Worm (Caenorhabditis elegans) whole organism, L2 larva: ENCODE measurements around the gene C10A4.1.

Experiments used
- C34F6.9 ChIP-seq: fragments of 150-350 bp; optimal IDR thresholded peaks from 2 replicates; lab custom pipeline; 2014; ENCODE audit warnings: missing biosample characterization, missing genetic modification characterization
- F13H6.1 ChIP-seq: sonication (generic microtip); optimal IDR thresholded peaks from 2 replicates; lab custom pipeline; 2016; ENCODE audit warnings: missing genetic modification characterization, missing compliant biosample characterization
- R02D3.7 ChIP-seq: fragments of 150-350 bp; optimal IDR thresholded peaks from 2 replicates; lab custom pipeline; 2014; ENCODE audit warnings: missing biosample characterization, missing genetic modification characterization
- Y55F3AM.14 ChIP-seq: fragments of 200-800 bp; sonication (Bioruptor generic); optimal IDR thresholded peaks from 2 replicates; lab custom pipeline; 2018; ENCODE audit warnings: mild to moderate bottlenecking, missing genetic modification characterization, missing compliant biosample characterization
- ZK546.5 ChIP-seq: sonication (generic microtip); optimal IDR thresholded peaks from 2 replicates; lab custom pipeline; 2017; ENCODE audit warnings: missing biosample characterization, missing genetic modification characterization
- alr-1 ChIP-seq: fragments of 150-350 bp; optimal IDR thresholded peaks from 2 replicates; lab custom pipeline; 2014; ENCODE audit warnings: missing biosample characterization, missing genetic modification characterization
- aly-2 ChIP-seq: fragments of 150-350 bp; optimal IDR thresholded peaks from 2 replicates; lab custom pipeline; 2014; ENCODE audit warnings: missing biosample characterization, missing genetic modification characterization
- ama-1 ChIP-seq: fragments of 150-350 bp; optimal IDR thresholded peaks from 2 replicates; lab custom pipeline; 2018; ENCODE audit warnings: inconsistent platforms
- ceh-82 ChIP-seq: fragments of 150-350 bp; optimal IDR thresholded peaks from 2 replicates; lab custom pipeline; 2014; ENCODE audit warnings: missing biosample characterization, missing genetic modification characterization
- crh-2 ChIP-seq: sonication (generic microtip); optimal IDR thresholded peaks from 2 replicates; lab custom pipeline; 2017; ENCODE audit warnings: missing biosample characterization, missing genetic modification characterization
- elt-1 ChIP-seq: fragments of 150-350 bp; optimal IDR thresholded peaks from 2 replicates; lab custom pipeline; 2014; ENCODE audit warnings: missing biosample characterization, missing genetic modification characterization
- elt-3 ChIP-seq: sonication (generic microtip); optimal IDR thresholded peaks from 2 replicates; lab custom pipeline; 2017; ENCODE audit warnings: missing biosample characterization, missing genetic modification characterization
- fos-1 ChIP-seq: fragments of 150-350 bp; optimal IDR thresholded peaks from 2 replicates; lab custom pipeline; 2014; ENCODE audit warnings: missing biosample characterization, missing genetic modification characterization
- gmeb-1 ChIP-seq: fragments of 150-350 bp; optimal IDR thresholded peaks from 2 replicates; lab custom pipeline; 2014; ENCODE audit warnings: missing biosample characterization, missing genetic modification characterization
- lin-13 ChIP-seq: fragments of 150-350 bp; optimal IDR thresholded peaks from 2 replicates; lab custom pipeline; 2014; ENCODE audit warnings: missing biosample characterization, missing genetic modification reagents, missing genetic modification characterization
- lin-39 ChIP-seq: fragments of 150-350 bp; optimal IDR thresholded peaks from 2 replicates; lab custom pipeline; 2014; ENCODE audit warnings: missing biosample characterization, missing genetic modification reagents, missing genetic modification characterization
- lsy-2 ChIP-seq, 2 experiments: fragments of 150-350 bp in 1 of 2; sonication (generic microtip) in 1 of 2; optimal IDR thresholded peaks; 2 replicates each; lab custom pipeline; 2014 to 2017; ENCODE audit warnings: missing biosample characterization in 2 of 2, missing genetic modification characterization in 2 of 2
- mab-5 ChIP-seq: fragments of 150-350 bp; optimal IDR thresholded peaks from 2 replicates; lab custom pipeline; 2014; ENCODE audit warnings: missing biosample characterization, missing genetic modification characterization
- nhr-11 ChIP-seq: fragments of 150-350 bp; optimal IDR thresholded peaks from 2 replicates; lab custom pipeline; 2014; ENCODE audit warnings: missing biosample characterization, missing genetic modification characterization
- nhr-12 ChIP-seq: fragments of 150-350 bp; optimal IDR thresholded peaks from 2 replicates; lab custom pipeline; 2014; ENCODE audit warnings: missing biosample characterization, missing genetic modification characterization
- nhr-129 ChIP-seq: fragments of 150-350 bp; optimal IDR thresholded peaks from 2 replicates; lab custom pipeline; 2014; ENCODE audit warnings: missing biosample characterization, missing genetic modification characterization
- nhr-21 ChIP-seq: fragments of 150-350 bp; optimal IDR thresholded peaks from 2 replicates; lab custom pipeline; 2014; ENCODE audit warnings: missing biosample characterization, missing genetic modification characterization
- nhr-23 ChIP-seq: fragments of 150-350 bp; optimal IDR thresholded peaks from 2 replicates; lab custom pipeline; 2014; ENCODE audit warnings: missing biosample characterization, missing genetic modification reagents, missing genetic modification characterization
- nhr-237 ChIP-seq: fragments of 150-350 bp; optimal IDR thresholded peaks from 2 replicates; lab custom pipeline; 2014; ENCODE audit warnings: missing biosample characterization, missing genetic modification characterization
- nhr-25 ChIP-seq: fragments of 150-350 bp; sonication (generic microtip); optimal IDR thresholded peaks from 3 replicates; lab custom pipeline; 2014; ENCODE audit warnings: missing biosample characterization, missing genetic modification characterization
- nhr-6 ChIP-seq: fragments of 150-350 bp; optimal IDR thresholded peaks from 2 replicates; lab custom pipeline; 2014; ENCODE audit warnings: missing biosample characterization, missing genetic modification characterization
- nhr-77 ChIP-seq: fragments of 150-350 bp; optimal IDR thresholded peaks from 2 replicates; lab custom pipeline; 2014; ENCODE audit warnings: missing biosample characterization, missing genetic modification characterization
- peb-1 ChIP-seq: fragments of 150-350 bp; optimal IDR thresholded peaks from 2 replicates; lab custom pipeline; 2014; ENCODE audit warnings: missing biosample characterization, missing genetic modification characterization
- sem-4 ChIP-seq: fragments of 150-350 bp; optimal IDR thresholded peaks from 2 replicates; lab custom pipeline; 2014; ENCODE audit warnings: missing biosample characterization, missing genetic modification reagents, missing genetic modification characterization
- skn-1 ChIP-seq: sonication (generic microtip); optimal IDR thresholded peaks from 2 replicates; lab custom pipeline; 2017; ENCODE audit warnings: missing biosample characterization, missing genetic modification characterization
- sma-3 ChIP-seq: sonication (generic microtip); optimal IDR thresholded peaks from 2 replicates; lab custom pipeline; 2016; ENCODE audit warnings: missing genetic modification reagents, missing genetic modification characterization, missing compliant biosample characterization
- sma-9 ChIP-seq, 2 experiments: fragments of 150-350 bp in 1 of 2; sonication (generic microtip) in 1 of 2; optimal IDR thresholded peaks; 2 replicates each; lab custom pipeline; 2014 to 2016; ENCODE audit warnings: missing genetic modification characterization in 2 of 2, mild to moderate bottlenecking in 1 of 2, missing biosample characterization in 1 of 2, missing compliant biosample characterization in 1 of 2, missing genetic modification reagents in 1 of 2, moderate library complexity in 1 of 2
- snpc-4 ChIP-seq: fragments of 150-350 bp; optimal IDR thresholded peaks from 2 replicates; lab custom pipeline; 2014; ENCODE audit warnings: missing biosample characterization, missing genetic modification characterization
- unc-39 ChIP-seq: fragments of 150-350 bp; optimal IDR thresholded peaks from 2 replicates; lab custom pipeline; 2014; ENCODE audit warnings: missing biosample characterization, missing genetic modification characterization
- unc-62 ChIP-seq: fragments of 150-350 bp; optimal IDR thresholded peaks from 2 replicates; lab custom pipeline; 2014; ENCODE audit warnings: missing biosample characterization, missing genetic modification reagents, missing genetic modification characterization
- zag-1 ChIP-seq: fragments of 150-350 bp; optimal IDR thresholded peaks from 2 replicates; lab custom pipeline; 2014; ENCODE audit warnings: missing biosample characterization, missing genetic modification characterization
- ztf-1 ChIP-seq: fragments of 200-800 bp; sonication (Bioruptor generic); conservative IDR thresholded peaks from 2 replicates; pipeline ENCODE4 v1.3.6; 2022; ENCODE audit warnings: missing genetic modification characterization, missing compliant biosample characterization
- ztf-11 ChIP-seq: sonication (generic microtip); optimal IDR thresholded peaks from 2 replicates; lab custom pipeline; 2017; ENCODE audit warnings: missing biosample characterization, missing genetic modification characterization

C10A4.1 gene

DNA sequence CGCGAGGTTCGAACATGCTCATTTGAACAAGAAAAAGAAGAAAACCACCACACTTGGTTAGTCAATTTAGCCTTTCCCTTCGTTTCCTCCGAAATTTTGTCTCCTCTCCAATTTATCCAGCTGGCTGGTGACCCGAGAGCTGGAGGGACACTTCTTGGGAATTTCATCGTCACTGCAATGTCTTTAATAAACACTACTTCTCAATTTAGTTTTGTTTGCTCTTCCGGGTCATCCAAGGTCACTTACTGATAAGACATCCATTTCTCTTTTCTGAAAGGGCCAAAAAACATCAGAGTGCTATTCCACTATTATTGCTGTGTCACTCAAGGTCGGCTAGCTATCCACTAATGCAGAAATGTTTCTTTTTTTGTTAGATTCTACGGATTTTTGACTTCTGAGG lies 10.8 kb upstream of the C10A4.1 start, which contains the start of gene C10A4.3:
C10A4.3 (plus strand) TSS at position 301 of the 400 bp plus-strand sequence.
- no peak for TF ChIP-seq nhr-25 (tag; lab: Kevin White, UChicago)
- no peak for TF ChIP-seq nhr-12 (tag; lab: Kevin White, UChicago)
- TF ChIP-seq elt-3 (tag; lab: Kevin White, UChicago) = no peak
- TF ChIP-seq aly-2 = no peak
- TF ChIP-seq Y55F3AM.14 (GFP tag; lab: Kevin White, UChicago) = no peak
- TF ChIP-seq peb-1 = no peak
- no peak for TF ChIP-seq R02D3.7 (tag; lab: Kevin White, UChicago)
- no peak for TF ChIP-seq lin-39 (tag; lab: Kevin White, UChicago)

DNA sequence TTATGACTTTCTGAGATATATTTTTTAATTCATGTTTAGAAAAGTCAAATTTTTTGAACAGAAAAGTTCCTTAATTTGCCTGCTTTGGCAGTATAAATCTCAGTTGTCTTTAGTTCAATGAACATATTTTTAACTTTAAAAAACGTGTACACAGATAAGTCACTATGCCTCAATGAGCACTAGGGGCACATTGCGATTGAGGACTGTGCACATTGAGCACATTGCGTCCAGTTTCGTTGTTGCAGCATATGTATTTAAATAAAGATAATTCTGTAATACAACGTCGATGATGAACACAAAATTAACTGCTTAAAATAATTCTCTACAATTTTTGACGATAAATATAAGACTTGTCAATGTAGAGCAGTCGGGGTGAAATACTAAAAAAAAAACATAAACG lies 8.4 kb upstream of the C10A4.1 start:
- no peak for TF ChIP-seq ama-1 (lab: Kevin White, UChicago)
- TF ChIP-seq nhr-23 (tag; lab: Kevin White, UChicago) = no peak
- TF ChIP-seq mab-5 (tag; lab: Kevin White, UChicago) = no peak
- no peak for TF ChIP-seq elt-3 (tag; lab: Kevin White, UChicago)
- TF ChIP-seq ZK546.5 = no peak
- TF ChIP-seq nhr-11 (tag; lab: Kevin White, UChicago) = no peak
- no peak for TF ChIP-seq nhr-21 (tag; lab: Kevin White, UChicago)
- TF ChIP-seq nhr-129 (tag; lab: Kevin White, UChicago) = no peak
- no peak for TF ChIP-seq ztf-1 (GFP tag; lab: Robert Waterston, UW)
- TF ChIP-seq alr-1 (tag; lab: Kevin White, UChicago) = no peak
- no peak for TF ChIP-seq nhr-6 (tag; lab: Kevin White, UChicago)
- TF ChIP-seq crh-2 (tag; lab: Kevin White, UChicago) = no peak
- TF ChIP-seq unc-62 = no peak

DNA sequence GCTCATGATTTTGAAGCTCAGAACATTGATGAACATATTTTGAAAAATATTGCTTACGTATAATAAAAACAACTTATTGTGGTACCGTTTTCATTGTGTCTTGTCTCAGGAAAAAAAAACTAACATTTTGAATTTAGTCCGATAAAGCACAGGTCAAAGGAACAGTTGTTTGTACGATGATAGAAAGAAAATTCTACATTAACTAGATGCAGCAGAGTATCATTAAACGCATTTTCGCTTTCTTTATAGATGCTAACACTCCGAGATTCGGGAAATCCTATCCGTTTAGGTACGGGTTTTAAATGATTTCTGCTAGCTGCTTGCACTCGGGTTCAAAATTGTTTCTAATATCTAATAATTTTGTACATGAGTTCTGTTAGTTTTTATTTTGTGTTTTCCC lies 7.2 kb upstream of the C10A4.1 start:
- TF ChIP-seq ama-1 (lab: Kevin White, UChicago) (no peak), F13H6.1 (tag; lab: Kevin White, UChicago) (no peak), unc-39 (tag; lab: Kevin White, UChicago) (no peak), lin-13 (GFP tag; lab: Kevin White, UChicago) (no peak), sma-3 (GFP tag; lab: Kevin White, UChicago) (no peak), gmeb-1 (tag; lab: Kevin White, UChicago) (no peak), aly-2 (no peak), lin-39 (tag; lab: Kevin White, UChicago) (no peak), nhr-25 (tag; lab: Kevin White, UChicago) (no peak), skn-1 (tag; lab: Kevin White, UChicago) (no peak), nhr-77 (tag; lab: Kevin White, UChicago) (no peak), elt-3 (tag; lab: Kevin White, UChicago) (no peak), lsy-2 (tag; optimal IDR thresholded peaks at IDR 0.05; lab: Kevin White, UChicago) (no peak), crh-2 (tag; lab: Kevin White, UChicago) (no peak)

DNA sequence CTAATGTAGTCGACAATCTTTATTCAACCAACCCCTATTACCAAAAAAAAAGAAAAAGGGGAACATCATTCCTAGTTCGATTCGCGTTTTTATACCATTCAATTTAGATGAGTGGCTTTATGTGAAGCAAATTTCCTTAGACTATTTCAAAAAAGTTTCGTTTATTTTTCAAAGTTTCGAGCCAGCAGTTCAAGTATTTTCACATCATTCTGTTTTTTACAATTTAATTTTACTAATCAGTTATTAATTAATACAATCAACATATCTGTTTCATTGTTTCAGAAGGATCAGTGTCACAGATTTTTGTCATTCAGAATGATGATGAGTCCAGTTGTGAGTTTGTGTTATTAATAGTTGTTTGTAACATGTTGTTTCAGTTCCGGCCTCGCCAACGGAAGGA lies 6.2 kb upstream of the C10A4.1 start, which contains the start of gene C10A4.2:
C10A4.2 (plus strand) TSS at position 301 of the 400 bp plus-strand sequence.
- TF ChIP-seq aly-2 (no peak), nhr-6 (tag; lab: Kevin White, UChicago) (no peak), elt-1 (tag; lab: Kevin White, UChicago) (no peak), fos-1 (tag; lab: Kevin White, UChicago) (no peak), nhr-237 (no peak), sem-4 (tag; lab: Kevin White, UChicago) (no peak), ceh-82 (tag; lab: Kevin White, UChicago) (no peak), nhr-129 (tag; lab: Kevin White, UChicago) (no peak), lin-13 (GFP tag; lab: Kevin White, UChicago) (no peak), ztf-11 (tag; lab: Kevin White, UChicago) (no peak), unc-39 (tag; lab: Kevin White, UChicago) (no peak), zag-1 (no peak), sma-3 (GFP tag; lab: Kevin White, UChicago) (no peak), snpc-4 (tag; lab: Kevin White, UChicago) (no peak)

DNA sequence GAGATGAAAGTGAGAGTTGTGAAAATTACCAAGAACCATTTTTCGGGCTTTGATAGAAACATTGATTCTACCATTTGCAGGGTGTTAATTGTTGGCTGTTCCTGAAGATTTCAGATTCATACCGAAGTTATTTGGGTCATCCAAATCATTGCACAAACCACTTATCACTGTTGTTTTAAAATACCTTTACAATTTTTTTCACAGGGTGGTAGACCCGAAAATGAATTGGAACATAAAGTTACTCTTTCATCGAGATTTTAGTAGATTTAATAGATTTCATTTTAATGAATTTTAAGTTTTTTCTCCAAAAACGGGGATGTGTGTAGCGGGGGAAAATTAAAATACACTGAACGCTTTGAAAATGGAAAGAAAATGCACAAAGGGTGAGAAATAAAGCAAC lies 762 bp upstream of the C10A4.1 start, which contains the start of gene C10A4.7:
C10A4.7 (minus strand) TSS at position 101 of the 400 bp plus-strand sequence.
- TF ChIP-seq C34F6.9 (tag; lab: Kevin White, UChicago) (no peak), Y55F3AM.14 (GFP tag; lab: Kevin White, UChicago) (no peak), R02D3.7 (tag; lab: Kevin White, UChicago) (no peak), ceh-82 (tag; lab: Kevin White, UChicago) (no peak), sma-9 (GFP tag; optimal IDR thresholded peaks at IDR 0.05; lab: Kevin White, UChicago) (no peak), sma-9 (tag; optimal IDR thresholded peaks at IDR 0.05; lab: Kevin White, UChicago) (no peak), lin-39 (tag; lab: Kevin White, UChicago) (no peak), elt-1 (tag; lab: Kevin White, UChicago) (no peak), ztf-11 (tag; lab: Kevin White, UChicago) (no peak)
- TF ChIP-seq, all 48 proteins: peak for 0
